Worm (Caenorhabditis elegans) whole organism, mixed stage, embryonic: ENCODE measurements around the gene otpl-8.
"Not testable (repeated sequence)": the region's sequence is repeated elsewhere in the genome, so short reads cannot be mapped to it uniquely, and the experiment has no call there.

ENCODE experiments used
- ces-1 ChIP-seq: fragments of 150-350 bp; optimal IDR thresholded peaks from 2 replicates; lab custom pipeline; 2014; ENCODE audit warnings: missing biosample characterization, missing genetic modification reagents, missing genetic modification characterization
- cnd-1 ChIP-seq: fragments of 200-800 bp; sonication (Bioruptor generic); optimal IDR thresholded peaks from 2 replicates; lab custom pipeline; 2018; ENCODE audit warnings: mild to moderate bottlenecking, missing genetic modification characterization, missing compliant biosample characterization
- elt-1 ChIP-seq: sonication (generic microtip); optimal IDR thresholded peaks from 2 replicates; lab custom pipeline; 2017; ENCODE audit warnings: missing genetic modification characterization, mild to moderate bottlenecking, missing compliant biosample characterization, antibody characterized with exemption, moderate library complexity, borderline replicate concordance; ENCODE audit not compliant: insufficient read depth
- lin-13 ChIP-seq: fragments of 150-350 bp; optimal IDR thresholded peaks from 2 replicates; lab custom pipeline; 2014; ENCODE audit warnings: missing biosample characterization, missing genetic modification characterization
- nhr-12 ChIP-seq: fragments of 150-350 bp; optimal IDR thresholded peaks from 2 replicates; lab custom pipeline; 2014; ENCODE audit warnings: missing biosample characterization, missing genetic modification characterization
- nhr-237 ChIP-seq: fragments of 150-350 bp; optimal IDR thresholded peaks from 2 replicates; lab custom pipeline; 2014; ENCODE audit warnings: missing biosample characterization, missing genetic modification characterization
- snpc-4 ChIP-seq: fragments of 150-350 bp; optimal IDR thresholded peaks from 2 replicates; lab custom pipeline; 2014; ENCODE audit warnings: missing biosample characterization, missing genetic modification characterization
- unc-62 ChIP-seq: fragments of 150-350 bp; optimal IDR thresholded peaks from 2 replicates; lab custom pipeline; 2014; ENCODE audit warnings: missing biosample characterization, missing genetic modification reagents, missing genetic modification characterization

ce11 chrX:12308045-12308499, 37.3 kb upstream of the otpl-8 start, which contains the start of gene F17A2.16:
- not testable (repeated sequence) for TF ChIP-seq cnd-1; ces-1; lin-13 (tag; lab: Kevin White, UChicago); snpc-4 (tag; lab: Kevin White, UChicago); elt-1 (tag; lab: Kevin White, UChicago); nhr-237 (tag; lab: Kevin White, UChicago); nhr-12 (tag; lab: Kevin White, UChicago); unc-62 (GFP tag; lab: Kevin White, UChicago)
